Fruit fly (Drosophila melanogaster): ENCODE measurements around the gene p38a.

Gene p38a

DNA sequence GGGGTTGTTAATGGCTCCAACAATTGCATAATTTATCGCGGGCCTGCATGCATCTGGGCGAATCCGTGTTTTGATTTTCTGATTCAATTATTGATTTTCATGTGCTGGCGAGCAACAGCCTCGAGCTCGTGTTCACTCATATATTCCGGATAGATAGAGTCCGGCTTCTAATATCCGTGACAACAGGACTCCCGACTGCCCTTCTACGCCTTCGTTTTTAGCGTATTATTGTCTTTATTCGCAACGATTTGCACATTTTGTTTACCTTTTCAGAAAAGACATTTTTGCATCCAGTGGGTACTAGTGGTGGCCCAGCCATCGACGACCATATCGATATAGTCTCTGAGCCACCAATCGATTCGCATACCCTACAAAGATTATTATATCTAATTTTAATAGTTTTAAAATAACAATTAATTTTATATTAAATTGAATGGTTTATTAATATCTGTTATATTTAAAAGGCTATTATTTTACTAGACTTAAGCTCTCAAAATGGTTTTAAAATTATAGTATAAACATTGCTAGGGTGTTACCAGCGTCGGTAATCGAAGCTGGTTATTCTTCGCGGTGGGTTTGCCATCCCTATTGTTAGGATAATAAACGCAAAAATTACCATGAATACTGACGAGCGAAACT, 9.2 kb upstream of the p38a start, which contains the start of the genes Myo95E and TBC1d7 (continued):
- TF ChIP-seq ems (GFP tag; optimal IDR thresholded peaks at IDR 0.05) (peak; percentile 50), emc (GFP tag; optimal IDR thresholded peaks at IDR 0.05) (peak; percentile 50), Dip3 (GFP tag; optimal IDR thresholded peaks at IDR 0.05) (peak; percentile 54), E2f1 (GFP tag; IDR thresholded peaks at IDR 0.05) (peak; percentile 93), yki (optimal IDR thresholded peaks at IDR 0.05) (no peak), Atf6 (GFP tag; IDR thresholded peaks at IDR 0.05) (peak; percentile 96), CG12769 (tag; optimal IDR thresholded peaks at IDR 0.05) (no peak), CG2129 (GFP tag; IDR thresholded peaks at IDR 0.05; ENCODE audit: partially characterized antibody) (peak; percentile 59), chm (GFP tag; IDR thresholded peaks at IDR 0.05) (peak; percentile 82), vfl (GFP tag; optimal IDR thresholded peaks at IDR 0.05) (peak; percentile 61), MESR4 (GFP tag; optimal IDR thresholded peaks at IDR 0.05) (peak; percentile 29), ewg (GFP tag; optimal IDR thresholded peaks at IDR 0.05) (peak; percentile 72), CG17568 (GFP tag; optimal IDR thresholded peaks at IDR 0.05) (no peak), ranshi (GFP tag; IDR thresholded peaks at IDR 0.05) (peak; percentile 93), CG18476 (GFP tag; optimal IDR thresholded peaks at IDR 0.05) (peak; percentile 81), CG17328 (GFP tag; IDR thresholded peaks at IDR 0.05) (peak; percentile 79), CG4730 (GFP tag; IDR thresholded peaks at IDR 0.05) (peak; percentile 93), CG4707 (GFP tag; optimal IDR thresholded peaks at IDR 0.05) (peak; percentile 23), al (GFP tag; IDR thresholded peaks at IDR 0.05) (peak; percentile 91), Side (GFP tag; optimal IDR thresholded peaks at IDR 0.05) (no peak), unc-4 (GFP tag; IDR thresholded peaks at IDR 0.05; ENCODE audit: partially characterized antibody) (peak; percentile 81), knrl (GFP tag; IDR thresholded peaks at IDR 0.05; ENCODE audit: partially characterized antibody) (peak; percentile 84), CG7963 (GFP tag; IDR thresholded peaks at IDR 0.05; ENCODE audit: partially characterized antibody) (0 out of 3 replicates have a peak, but pooled peaks have one; percentile 11), Opbp (GFP tag; IDR thresholded peaks at IDR 0.05; ENCODE audit: partially characterized antibody) (peak; percentile 37; the same call in 1 of the 3 replicates), CG4854 (GFP tag; optimal IDR thresholded peaks at IDR 0.05) (peak; percentile 68), CG1792 (GFP tag; optimal IDR thresholded peaks at IDR 0.05) (no peak), gem (tag; optimal IDR thresholded peaks at IDR 0.05) (peak; percentile 95), fru (optimal IDR thresholded peaks at IDR 0.05) (no peak), sens-2 (GFP tag; IDR thresholded peaks at IDR 0.05) (peak; percentile 70; the same call in 1 of the 2 replicates), Usf (GFP tag; optimal IDR thresholded peaks at IDR 0.05) (peak; percentile 72), E2f2 (GFP tag; IDR thresholded peaks at IDR 0.05) (peak; percentile 71), ERR (GFP tag; optimal IDR thresholded peaks at IDR 0.05) (no peak), danr (GFP tag; IDR thresholded peaks at IDR 0.05) (peak; percentile 95), oc (tag; optimal IDR thresholded peaks at IDR 0.05) (no peak), CG15011 (GFP tag; optimal IDR thresholded peaks at IDR 0.05) (no peak), Asciz (GFP tag; optimal IDR thresholded peaks at IDR 0.05) (no peak), bab2 (GFP tag; optimal IDR thresholded peaks at IDR 0.05) (peak; percentile 58), maf-S (GFP tag; optimal IDR thresholded peaks at IDR 0.05) (peak; percentile 17), zf30C (GFP tag; optimal IDR thresholded peaks at IDR 0.05) (no peak), crp (GFP tag; optimal IDR thresholded peaks at IDR 0.05) (peak in 1 of 2 experiments; percentile 53), br (optimal IDR thresholded peaks at IDR 0.05) (no peak), CG6683 (GFP tag; optimal IDR thresholded peaks at IDR 0.05) (peak; percentile 58), NK7.1 (GFP tag; optimal IDR thresholded peaks at IDR 0.05) (no peak), bsh (GFP tag; optimal IDR thresholded peaks at IDR 0.05) (peak; percentile 23 to 89), crc (GFP tag; optimal IDR thresholded peaks at IDR 0.05) (no peak), CG15514 (GFP tag; optimal IDR thresholded peaks at IDR 0.05) (peak; percentile 82), CG2199 (GFP tag; IDR thresholded peaks at IDR 0.05) (peak; percentile 89; the same call in 2 of the 3 replicates), ttk (GFP tag; IDR thresholded peaks at IDR 0.05) (peak; percentile 92), CG12236 (GFP tag; optimal IDR thresholded peaks at IDR 0.05) (no peak), CG15601 (tag; optimal IDR thresholded peaks at IDR 0.05) (no peak)
